Worm (Caenorhabditis elegans) whole organism, early embryonic: ENCODE results near the gene gsp-2.

Source experiments
- aly-1 ChIP-seq: sonication (generic microtip); optimal IDR thresholded peaks from 2 replicates; lab custom pipeline; 2016; ENCODE audit warnings: missing genetic modification characterization, missing compliant biosample characterization
- ama-1 ChIP-seq: fragments of 150-350 bp; optimal IDR thresholded peaks from 2 replicates; lab custom pipeline; 2014
- ceh-13 ChIP-seq: fragments of 200-800 bp; sonication (Bioruptor generic); optimal IDR thresholded peaks from 2 replicates; lab custom pipeline; 2018; ENCODE audit warnings: mild to moderate bottlenecking, missing genetic modification characterization, missing compliant biosample characterization
- ets-7 ChIP-seq: sonication (generic microtip); optimal IDR thresholded peaks from 2 replicates; lab custom pipeline; 2016; ENCODE audit warnings: missing genotype, missing genetic modification characterization, missing compliant biosample characterization
- flt-1 ChIP-seq: fragments of 200-800 bp; sonication (Bioruptor generic); IDR thresholded peaks from 2 replicates; pipeline ENCODE4 v1.3.6; 2022; ENCODE audit warnings: missing genetic modification characterization, missing compliant biosample characterization
- hmbx-1 ChIP-seq: sonication (generic microtip); optimal IDR thresholded peaks from 2 replicates; lab custom pipeline; 2016; ENCODE audit warnings: mild to moderate bottlenecking, missing genetic modification characterization, missing compliant biosample characterization
- hmg-4 ChIP-seq: fragments of 200-800 bp; sonication (Bioruptor generic); optimal IDR thresholded peaks from 2 replicates; lab custom pipeline; 2018; ENCODE audit warnings: mild to moderate bottlenecking, missing genetic modification characterization, missing compliant biosample characterization
- hnd-1 ChIP-seq: sonication (generic microtip); optimal IDR thresholded peaks from 2 replicates; lab custom pipeline; 2016; ENCODE audit warnings: missing genetic modification characterization, missing compliant biosample characterization
- pes-1 ChIP-seq: fragments of 200-800 bp; sonication (Bioruptor generic); IDR thresholded peaks from 2 replicates; pipeline ENCODE4 v1.3.6; 2022; ENCODE audit warnings: missing genetic modification reagents, missing genetic modification characterization, missing compliant biosample characterization
- scrt-1 ChIP-seq: fragments of 200-800 bp; sonication (Bioruptor generic); IDR thresholded peaks from 2 replicates; pipeline ENCODE4 v1.3.6; 2022; ENCODE audit warnings: missing genetic modification characterization, missing compliant biosample characterization
- sea-1 ChIP-seq: fragments of 200-800 bp; sonication (Bioruptor generic); conservative IDR thresholded peaks from 2 replicates; pipeline ENCODE4 v1.3.6; 2022; ENCODE audit warnings: missing genetic modification characterization, missing compliant biosample characterization
- tbx-11 ChIP-seq: fragments of 200-800 bp; sonication (Bioruptor generic); IDR thresholded peaks from 2 replicates; pipeline ENCODE4 v1.3.6; 2022; ENCODE audit warnings: missing genetic modification characterization, missing compliant biosample characterization
- tbx-37 ChIP-seq: fragments of 200-800 bp; sonication (Bioruptor generic); conservative IDR thresholded peaks from 2 replicates; pipeline ENCODE4 v1.3.6; 2022; ENCODE audit warnings: missing genetic modification reagents, missing genetic modification characterization, missing compliant biosample characterization
- tra-4 ChIP-seq: sonication (generic microtip); optimal IDR thresholded peaks from 2 replicates; lab custom pipeline; 2017; ENCODE audit warnings: missing genetic modification characterization, missing compliant biosample characterization

- TF ChIP-seq ama-1 (lab: Kevin White, UChicago) (no peak), hmg-4 (no peak), aly-1 (tag; lab: Kevin White, UChicago) (no peak), ceh-13 (GFP tag; lab: Kevin White, UChicago) (no peak), pes-1 (GFP tag; lab: Robert Waterston, UW) (no peak), tbx-37 (GFP tag; lab: Robert Waterston, UW) (no peak), flt-1 (no peak), tra-4 (tag; lab: Kevin White, UChicago) (no peak), tbx-11 (GFP tag; lab: Robert Waterston, UW) (no peak), hmbx-1 (tag; lab: Kevin White, UChicago) (no peak), sea-1 (GFP tag; lab: Robert Waterston, UW) (no peak), hnd-1 (tag; lab: Kevin White, UChicago) (no peak), scrt-1 (GFP tag; lab: Robert Waterston, UW) (no peak), ets-7 (tag; lab: Kevin White, UChicago) (no peak)
These were observed 37.5 kb downstream of the gsp-2 start for ce11 chrIII:7373802-7374435.
